Worm (Caenorhabditis elegans): ENCODE data around the gene mps-4.

Gene mps-4

DNA sequence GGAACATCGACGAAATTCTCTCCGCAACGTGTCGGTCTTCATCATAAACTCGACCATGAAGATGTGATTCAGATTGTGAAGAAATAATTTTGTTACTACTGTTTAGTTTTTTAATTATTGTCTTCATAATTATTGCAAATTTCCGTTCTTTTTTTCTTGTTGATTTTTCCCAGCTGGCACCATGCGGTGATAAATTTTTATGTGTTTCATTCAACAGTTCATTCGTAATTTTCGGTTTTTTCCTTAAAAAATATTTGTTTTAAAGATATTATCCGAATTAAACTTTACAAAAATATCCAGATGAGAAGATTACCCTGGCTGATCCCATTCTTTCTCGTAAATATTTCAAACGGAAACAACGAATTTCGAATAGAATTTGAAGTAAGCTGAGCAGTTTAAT, 24.5 kb downstream of the mps-4 start, which contains the start of gene C02F5.13:
TSS of gene C02F5.13 (plus strand) at position 301 of the 400 bp plus-strand sequence.
- TF ChIP-seq tra-4 (tag; optimal IDR thresholded peaks at IDR 0.05) (no peak), F13C5.2 (tag; optimal IDR thresholded peaks at IDR 0.05) (no peak), ceh-36 (tag; optimal IDR thresholded peaks at IDR 0.05) (no peak), scrt-1 (GFP tag; IDR thresholded peaks at IDR 0.05) (no peak), ama-1 (optimal IDR thresholded peaks at IDR 0.05) (no peak), pes-1 (GFP tag; IDR thresholded peaks at IDR 0.05) (no peak), tbx-11 (GFP tag; IDR thresholded peaks at IDR 0.05) (no peak), flt-1 (GFP tag; IDR thresholded peaks at IDR 0.05) (no peak), aly-1 (tag; optimal IDR thresholded peaks at IDR 0.05) (no peak), sea-1 (GFP tag; conservative IDR thresholded peaks at IDR 0.05) (no peak), ets-7 (tag; optimal IDR thresholded peaks at IDR 0.05) (no peak), ceh-13 (GFP tag; optimal IDR thresholded peaks at IDR 0.05) (no peak), tbx-37 (GFP tag; conservative IDR thresholded peaks at IDR 0.05) (no peak), B0310.2 (tag; optimal IDR thresholded peaks at IDR 0.05) (no peak), hmg-4 (GFP tag; optimal IDR thresholded peaks at IDR 0.05) (no peak), hnd-1 (tag; optimal IDR thresholded peaks at IDR 0.05) (no peak), hmbx-1 (tag; optimal IDR thresholded peaks at IDR 0.05) (no peak)

DNA sequence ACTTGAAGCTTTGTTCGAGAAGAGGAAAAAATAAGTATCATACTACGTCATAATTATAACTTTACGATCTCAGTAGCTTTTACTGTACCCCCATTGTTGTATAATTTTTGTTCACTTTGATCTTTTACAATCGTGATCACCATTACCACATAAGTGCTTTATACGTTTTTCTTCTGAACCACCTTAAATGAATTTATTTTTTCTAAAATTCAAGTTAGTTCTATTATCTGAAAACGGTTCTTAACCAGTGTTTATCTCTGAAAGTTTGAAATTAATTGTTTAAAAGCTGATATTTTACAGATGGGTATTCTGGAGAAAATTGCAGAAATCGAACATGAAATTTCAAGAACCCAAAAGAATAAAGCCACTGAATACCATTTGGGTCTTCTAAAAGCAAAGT, 26.0 kb downstream of the mps-4 start, which contains the start of gene C02F5.3:
TSS of gene C02F5.3 (plus strand) at position 301 of the 400 bp plus-strand sequence.
- TF ChIP-seq pes-1 (GFP tag; IDR thresholded peaks at IDR 0.05) (no peak), ets-7 (tag; optimal IDR thresholded peaks at IDR 0.05) (no peak)

DNA sequence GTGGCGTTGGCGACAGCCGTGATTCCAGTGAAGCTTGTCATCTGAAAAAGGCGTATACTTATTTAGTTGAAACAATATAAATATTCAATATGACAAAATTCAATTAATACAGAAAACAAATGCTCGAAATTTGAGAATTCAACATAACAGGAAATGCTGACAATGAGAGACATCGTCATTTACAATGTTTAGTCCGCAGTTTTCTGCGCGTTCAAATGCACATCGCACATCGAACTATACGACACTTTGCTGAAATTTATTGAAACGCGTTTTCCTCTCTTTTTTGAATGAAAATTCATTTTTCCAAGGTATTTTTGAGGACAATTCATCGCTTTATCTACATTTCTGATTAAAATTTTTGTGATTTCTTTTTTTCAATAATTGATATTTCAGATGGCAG, 27.5 kb downstream of the mps-4 start, which contains the start of the genes pbs-6 and cids-1:
TSS of gene pbs-6 (minus strand) at position 41 of the 400 bp plus-strand sequence.
TSS of gene cids-1 (plus strand) at position 394 of the 400 bp plus-strand sequence.
- TF ChIP-seq F13C5.2 (tag; optimal IDR thresholded peaks at IDR 0.05): no peak

DNA sequence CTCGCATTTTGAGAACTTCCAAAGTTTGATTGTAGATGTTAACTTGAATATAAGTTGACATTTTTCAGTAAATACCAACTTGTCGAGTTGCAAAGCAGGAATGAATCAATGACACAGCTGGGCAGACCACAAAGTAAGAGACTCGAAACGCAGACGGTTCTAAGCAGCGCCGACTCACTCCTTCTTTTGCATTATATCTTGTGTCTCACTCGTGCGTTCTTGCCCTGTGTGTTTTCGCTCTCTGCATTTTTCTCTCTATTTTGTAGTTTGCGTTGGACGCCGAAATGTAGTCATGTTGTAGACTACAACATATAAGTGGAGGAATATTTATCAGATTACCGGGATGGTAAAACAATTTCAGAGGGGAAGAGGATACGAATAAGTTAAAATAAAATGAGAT, 28.8 kb downstream of the mps-4 start, which contains the start of gene C02F5.12:
TSS of gene C02F5.12 (minus strand) at position 221 of the 400 bp plus-strand sequence.
- no peak for TF ChIP-seq hmg-4 (GFP tag; optimal IDR thresholded peaks at IDR 0.05)
- no peak for TF ChIP-seq pes-1 (GFP tag; IDR thresholded peaks at IDR 0.05)
- no peak for TF ChIP-seq F13C5.2 (tag; optimal IDR thresholded peaks at IDR 0.05)
- TF ChIP-seq ama-1 (optimal IDR thresholded peaks at IDR 0.05): no peak
- TF ChIP-seq ceh-13 (GFP tag; optimal IDR thresholded peaks at IDR 0.05): no peak
- no peak for TF ChIP-seq hmbx-1 (tag; optimal IDR thresholded peaks at IDR 0.05)

DNA sequence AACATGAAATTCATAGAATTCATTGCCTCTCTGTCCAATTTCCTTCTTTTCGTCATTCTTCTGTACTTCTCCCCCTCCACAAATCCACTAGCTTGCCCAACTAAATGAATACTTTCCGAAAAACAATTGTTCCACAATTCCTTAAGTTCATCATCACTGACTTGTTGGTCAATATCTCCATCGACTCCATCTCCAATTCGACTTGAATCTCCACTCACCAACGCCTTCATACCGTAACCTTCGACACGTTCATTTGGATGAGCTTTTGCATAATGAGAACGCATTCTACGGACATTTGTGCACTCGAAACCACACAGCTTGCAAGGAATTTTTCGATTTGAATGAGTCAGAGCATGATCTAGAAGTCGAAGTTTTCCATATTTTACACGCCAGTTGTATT, 30.6 kb downstream of the mps-4 start:
- TF ChIP-seq scrt-1 (GFP tag; IDR thresholded peaks at IDR 0.05) (no peak), aly-1 (tag; optimal IDR thresholded peaks at IDR 0.05) (no peak), ceh-36 (tag; optimal IDR thresholded peaks at IDR 0.05) (no peak), hmg-4 (GFP tag; optimal IDR thresholded peaks at IDR 0.05) (no peak), flt-1 (GFP tag; IDR thresholded peaks at IDR 0.05) (no peak), pes-1 (GFP tag; IDR thresholded peaks at IDR 0.05) (no peak), ama-1 (optimal IDR thresholded peaks at IDR 0.05) (no peak)

DNA sequence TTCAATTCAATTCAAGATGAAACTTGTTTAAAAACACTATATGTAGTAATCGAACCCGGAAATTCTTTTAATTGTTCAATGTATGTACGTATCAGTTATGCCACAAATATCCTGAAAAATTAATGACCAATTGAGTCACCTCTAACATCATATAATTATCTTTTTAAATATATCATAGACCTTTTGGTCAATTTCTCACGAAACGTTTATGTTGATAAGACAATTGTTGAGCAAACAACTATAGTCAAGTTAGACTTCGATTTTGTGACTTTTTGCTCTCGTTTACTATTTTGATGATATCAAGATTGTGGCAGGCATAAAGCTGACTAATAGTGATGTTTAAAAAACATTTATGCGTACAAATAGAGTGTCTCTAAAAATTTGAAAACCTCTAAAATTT, 31.3 kb downstream of the mps-4 start:
- no peak for TF ChIP-seq aly-1 (tag; optimal IDR thresholded peaks at IDR 0.05)
- TF ChIP-seq tra-4 (tag; optimal IDR thresholded peaks at IDR 0.05): no peak
- no peak for TF ChIP-seq F13C5.2 (tag; optimal IDR thresholded peaks at IDR 0.05)
- TF ChIP-seq ceh-13 (GFP tag; optimal IDR thresholded peaks at IDR 0.05): no peak
- no peak for TF ChIP-seq scrt-1 (GFP tag; IDR thresholded peaks at IDR 0.05)
- TF ChIP-seq tbx-11 (GFP tag; IDR thresholded peaks at IDR 0.05): no peak
- TF ChIP-seq hmbx-1 (tag; optimal IDR thresholded peaks at IDR 0.05): no peak

DNA sequence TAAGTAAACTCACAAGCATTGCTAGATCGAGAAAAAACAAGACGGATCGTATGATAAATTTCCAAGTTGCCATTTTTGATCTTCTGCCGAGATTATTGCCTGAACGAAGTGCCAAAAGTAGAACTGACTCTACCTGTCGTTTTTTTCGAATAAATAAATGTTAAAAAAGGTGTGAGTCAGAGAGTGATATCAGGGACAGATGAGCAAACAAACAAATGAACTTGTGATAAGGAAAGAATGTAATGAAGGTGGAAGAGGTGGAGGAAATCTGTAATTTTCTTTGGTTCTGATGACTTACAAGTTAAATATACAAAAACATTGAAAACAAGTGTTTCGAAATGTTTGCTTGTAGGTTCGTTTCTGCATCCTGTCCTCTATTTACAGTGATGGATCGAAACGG, 32.3 kb downstream of the mps-4 start, which contains the start of gene tsp-1:
TSS of gene tsp-1 (minus strand) at position 99 of the 400 bp plus-strand sequence.
- no peak for TF ChIP-seq flt-1 (GFP tag; IDR thresholded peaks at IDR 0.05)
- TF ChIP-seq B0310.2 (tag; optimal IDR thresholded peaks at IDR 0.05): no peak
- TF ChIP-seq sea-1 (GFP tag; conservative IDR thresholded peaks at IDR 0.05): no peak
- no peak for TF ChIP-seq tra-4 (tag; optimal IDR thresholded peaks at IDR 0.05)
- TF ChIP-seq hmg-4 (GFP tag; optimal IDR thresholded peaks at IDR 0.05): no peak
- TF ChIP-seq F13C5.2 (tag; optimal IDR thresholded peaks at IDR 0.05): no peak
- TF ChIP-seq tbx-11 (GFP tag; IDR thresholded peaks at IDR 0.05): no peak
- TF ChIP-seq ama-1 (optimal IDR thresholded peaks at IDR 0.05): no peak
- no peak for TF ChIP-seq pes-1 (GFP tag; IDR thresholded peaks at IDR 0.05)
- no peak for TF ChIP-seq aly-1 (tag; optimal IDR thresholded peaks at IDR 0.05)

DNA sequence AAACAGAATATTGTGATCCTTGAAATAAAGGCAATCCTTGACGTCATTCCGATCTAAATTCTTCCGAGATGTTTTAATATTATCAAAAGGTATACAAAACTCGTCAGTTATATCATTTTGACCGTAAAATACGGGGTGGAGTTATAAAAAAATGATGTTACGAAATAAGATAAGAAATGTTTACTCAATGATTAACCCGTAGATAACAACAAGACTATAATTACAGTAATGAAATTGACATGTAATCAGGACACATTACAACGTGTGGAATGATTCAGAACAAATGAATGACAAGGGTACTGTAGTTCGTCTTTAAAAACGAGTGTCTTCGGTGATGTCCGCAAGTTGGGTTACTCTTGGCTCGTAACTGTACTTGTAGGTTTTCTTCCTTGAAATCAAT, 33.7 kb downstream of the mps-4 start, which contains the start of gene tsp-2:
TSS of gene tsp-2 (minus strand) at position 109 of the 400 bp plus-strand sequence.
- TF ChIP-seq flt-1 (GFP tag; IDR thresholded peaks at IDR 0.05) (no peak), ets-7 (tag; optimal IDR thresholded peaks at IDR 0.05) (no peak), hnd-1 (tag; optimal IDR thresholded peaks at IDR 0.05) (no peak), scrt-1 (GFP tag; IDR thresholded peaks at IDR 0.05) (no peak), sea-1 (GFP tag; conservative IDR thresholded peaks at IDR 0.05) (no peak), tra-4 (tag; optimal IDR thresholded peaks at IDR 0.05) (no peak), aly-1 (tag; optimal IDR thresholded peaks at IDR 0.05) (no peak), ceh-13 (GFP tag; optimal IDR thresholded peaks at IDR 0.05) (no peak), tbx-37 (GFP tag; conservative IDR thresholded peaks at IDR 0.05) (no peak), F13C5.2 (tag; optimal IDR thresholded peaks at IDR 0.05) (no peak)

DNA sequence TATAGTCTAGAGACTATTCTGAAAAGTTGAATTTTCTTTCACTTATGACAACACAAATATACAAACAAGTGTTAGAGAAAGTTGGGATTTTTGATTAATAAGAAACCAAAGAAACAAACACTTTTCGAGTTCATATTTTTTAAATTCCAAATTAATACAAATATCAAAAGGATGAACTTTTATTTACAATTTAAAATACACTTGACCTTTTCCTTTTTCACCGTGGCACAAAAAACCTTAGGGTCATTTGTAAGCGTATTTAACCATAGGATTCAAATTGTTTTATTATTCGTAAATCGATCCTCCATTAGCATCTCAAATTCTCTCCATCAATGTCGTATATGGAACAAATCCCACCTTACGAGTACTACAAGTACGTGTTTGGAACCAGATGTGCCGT, 35.7 kb downstream of the mps-4 start, which contains the start of gene C02F5.5:
TSS of gene C02F5.5 (plus strand) at position 301 of the 400 bp plus-strand sequence.
- TF ChIP-seq pes-1 (GFP tag; IDR thresholded peaks at IDR 0.05) (no peak), tbx-37 (GFP tag; conservative IDR thresholded peaks at IDR 0.05) (no peak), F13C5.2 (tag; optimal IDR thresholded peaks at IDR 0.05) (no peak)
